Fruit fly (Drosophila melanogaster) whole organism, embryonic: ENCODE results near the gene CG43618.
A peak's percentile ranks its signal among the peaks of the same experiment; 100 is the strongest.

Experiments
- Atf3 ChIP-seq: fragments of 200-800 bp; sonication (Bioruptor generic); optimal IDR thresholded peaks from 3 replicates; lab custom pipeline; 2016; ENCODE audit warnings: missing biosample characterization, missing genetic modification characterization
- CG10274 ChIP-seq: fragments of 200-800 bp; sonication (Bioruptor generic); optimal IDR thresholded peaks from 3 replicates; lab custom pipeline; 2017; ENCODE audit warnings: missing biosample characterization, mild to moderate bottlenecking, missing genetic modification characterization
- CG10654 ChIP-seq: fragments of 200-800 bp; sonication (Bioruptor generic); optimal IDR thresholded peaks from 2 replicates; lab custom pipeline; 2016; ENCODE audit warnings: missing biosample characterization, missing genetic modification characterization
- CG12071 ChIP-seq: fragments of 200-800 bp; sonication (Bioruptor generic); optimal IDR thresholded peaks from 3 replicates; lab custom pipeline; 2018; ENCODE audit warnings: missing biosample characterization, mild to moderate bottlenecking, missing genetic modification characterization
- CG12391 ChIP-seq: fragments of 200-800 bp; sonication (Bioruptor generic); optimal IDR thresholded peaks from 3 replicates; lab custom pipeline; 2018; ENCODE audit warnings: missing biosample characterization, mild to moderate bottlenecking, missing genetic modification characterization, moderate library complexity
- CG13296 ChIP-seq: fragments of 200-800 bp; sonication (Bioruptor generic); optimal IDR thresholded peaks from 3 replicates; lab custom pipeline; 2018; ENCODE audit warnings: missing biosample characterization, mild to moderate bottlenecking, missing genetic modification characterization
- CG13775 ChIP-seq: fragments of 200-800 bp; sonication (Bioruptor generic); optimal IDR thresholded peaks from 3 replicates; lab custom pipeline; 2017; ENCODE audit warnings: missing biosample characterization, mild to moderate bottlenecking, missing genetic modification characterization
- CG14710 ChIP-seq: fragments of 200-800 bp; sonication (Bioruptor generic); optimal IDR thresholded peaks from 3 replicates; lab custom pipeline; 2019; ENCODE audit warnings: missing biosample characterization, mild to moderate bottlenecking, missing genetic modification characterization, moderate library complexity
- CG16815 ChIP-seq: fragments of 200-800 bp; sonication (Bioruptor generic); optimal IDR thresholded peaks from 3 replicates; lab custom pipeline; 2017; ENCODE audit warnings: missing biosample characterization, mild to moderate bottlenecking, missing genetic modification characterization
- CG17359 ChIP-seq: fragments of 200-800 bp; sonication (Bioruptor generic); optimal IDR thresholded peaks from 3 replicates; lab custom pipeline; 2018; ENCODE audit warnings: missing biosample characterization, mild to moderate bottlenecking, missing genetic modification characterization, moderate library complexity
- CG2678 ChIP-seq: fragments of 200-800 bp; sonication (Bioruptor generic); optimal IDR thresholded peaks from 3 replicates; lab custom pipeline; 2019; ENCODE audit warnings: missing biosample characterization, mild to moderate bottlenecking, missing genetic modification characterization, moderate library complexity
- CG33213 ChIP-seq: fragments of 200-800 bp; sonication (Bioruptor generic); optimal IDR thresholded peaks from 3 replicates; lab custom pipeline; 2016; ENCODE audit warnings: missing biosample characterization, missing genetic modification characterization
- CG3407 ChIP-seq: fragments of 200-800 bp; sonication (Bioruptor generic); optimal IDR thresholded peaks from 2 replicates; lab custom pipeline; 2018; ENCODE audit warnings: missing biosample characterization, mild to moderate bottlenecking, missing genetic modification characterization
- CG34422 ChIP-seq: fragments of 200-800 bp; sonication (Bioruptor generic); IDR thresholded peaks from 3 replicates; pipeline ENCODE4 v1.3.6; 2022; ENCODE audit warnings: missing biosample characterization, missing genetic modification characterization
- CG43689 ChIP-seq: fragments of 200-800 bp; sonication (Bioruptor generic); IDR thresholded peaks from 2 replicates; pipeline ENCODE4 v1.3.6; 2022; ENCODE audit warnings: missing biosample characterization, missing genetic modification characterization
- CG4617 ChIP-seq: fragments of 200-800 bp; sonication (Bioruptor generic); optimal IDR thresholded peaks from 3 replicates; lab custom pipeline; 2016; ENCODE audit warnings: missing biosample characterization, missing genetic modification characterization, borderline replicate concordance
- CG6254 ChIP-seq: fragments of 200-800 bp; sonication (Bioruptor generic); optimal IDR thresholded peaks from 3 replicates; lab custom pipeline; 2017; ENCODE audit warnings: mild to moderate bottlenecking, missing biosample characterization, missing genetic modification reagents, missing genetic modification characterization
- CG6689 ChIP-seq: fragments of 200-800 bp; sonication (Bioruptor generic); IDR thresholded peaks from 2 replicates; pipeline ENCODE4 v1.3.6; 2022; ENCODE audit warnings: missing biosample characterization, missing genetic modification characterization
- CG6854 ChIP-seq: fragments of 200-800 bp; sonication (Bioruptor generic); optimal IDR thresholded peaks from 3 replicates; lab custom pipeline; 2017; ENCODE audit warnings: missing biosample characterization, mild to moderate bottlenecking, missing genetic modification characterization
- CG9727 ChIP-seq: fragments of 200-800 bp; sonication (Bioruptor generic); optimal IDR thresholded peaks from 3 replicates; lab custom pipeline; 2017; ENCODE audit warnings: missing biosample characterization, mild to moderate bottlenecking, missing genetic modification characterization
- HLH3B ChIP-seq: fragments of 200-800 bp; sonication (Bioruptor generic); IDR thresholded peaks from 2 replicates; pipeline ENCODE4 v1.3.6; 2022; ENCODE audit warnings: missing biosample characterization, missing genetic modification characterization
- Hr3 ChIP-seq: fragments of 200-800 bp; sonication (Bioruptor generic); optimal IDR thresholded peaks from 3 replicates; lab custom pipeline; 2016; ENCODE audit warnings: missing biosample characterization, missing genetic modification characterization
- MBD-R2 ChIP-seq: fragments of 200-800 bp; sonication (Bioruptor generic); IDR thresholded peaks from 2 replicates; pipeline ENCODE4 v1.3.6; 2022; ENCODE audit warnings: missing biosample characterization, missing genetic modification characterization
- Med ChIP-seq: fragments of 200-800 bp; sonication (Bioruptor generic); peaks from one replicate; lab custom pipeline; 2016; ENCODE audit warnings: missing biosample characterization, missing genetic modification characterization, mild to moderate bottlenecking, inconsistent platforms, moderate library complexity
- Oaz ChIP-seq: fragments of 200-800 bp; sonication (Bioruptor generic); IDR thresholded peaks from 2 replicates; pipeline ENCODE4 v1.3.6; 2022; ENCODE audit warnings: missing biosample characterization, missing genetic modification characterization
- Oli ChIP-seq: fragments of 200-800 bp; sonication (Bioruptor generic); optimal IDR thresholded peaks from 2 replicates; lab custom pipeline; 2018; ENCODE audit warnings: missing biosample characterization, mild to moderate bottlenecking, missing genetic modification characterization, moderate library complexity
- Optix ChIP-seq: fragments of 200-800 bp; sonication (Bioruptor generic); IDR thresholded peaks from 3 replicates; pipeline ENCODE4 v1.3.6; 2022; ENCODE audit warnings: missing biosample characterization, missing genetic modification characterization
- Tbp ChIP-seq: fragments of >200 bp; optimal IDR thresholded peaks from 2 replicates; lab custom pipeline; 2018; ENCODE audit warnings: missing biosample characterization, missing genetic modification characterization
- Trl ChIP-seq, 3 experiments: fragments of >200 bp in 2 of 3; fragments of 200-800 bp in 1 of 3; sonication (Bioruptor generic) in 1 of 3; optimal IDR thresholded peaks; 2 replicates in 1 of 3; 3 replicates in 2 of 3; lab custom pipeline; 2016 to 2017; ENCODE audit warnings: missing biosample characterization in 1 of 3, missing genetic modification characterization in 1 of 3
- cas ChIP-seq: fragments of 200-800 bp; sonication (Bioruptor generic); IDR thresholded peaks from 2 replicates; pipeline ENCODE4 v1.3.6; 2022; ENCODE audit warnings: missing biosample characterization, missing genetic modification characterization
- crp ChIP-seq, 2 experiments: fragments of 200-800 bp; sonication (Bioruptor generic); optimal IDR thresholded peaks; 2 replicates in 1 of 2; 3 replicates in 1 of 2; lab custom pipeline; 2017; ENCODE audit warnings: missing biosample characterization in 2 of 2, missing genetic modification characterization in 2 of 2, mild to moderate bottlenecking in 1 of 2, moderate library complexity in 1 of 2
- dan ChIP-seq: fragments of 200-800 bp; sonication (Bioruptor generic); IDR thresholded peaks from 2 replicates; pipeline ENCODE4 v1.3.6; 2022; ENCODE audit warnings: missing biosample characterization, missing genetic modification characterization
- emc ChIP-seq: fragments of 200-800 bp; sonication (Bioruptor generic); optimal IDR thresholded peaks from 2 replicates; lab custom pipeline; 2016; ENCODE audit warnings: missing biosample characterization, missing genetic modification characterization
- gsb ChIP-seq: fragments of 200-800 bp; sonication (Bioruptor generic); IDR thresholded peaks from 2 replicates; pipeline ENCODE4 v1.3.6; 2022; ENCODE audit warnings: missing biosample characterization, missing genetic modification characterization
- jing ChIP-seq: fragments of 200-800 bp; sonication (Bioruptor generic); optimal IDR thresholded peaks from 2 replicates; lab custom pipeline; 2018; ENCODE audit warnings: missing biosample characterization, mild to moderate bottlenecking, missing genetic modification characterization
- knrl ChIP-seq: fragments of 200-800 bp; sonication (Bioruptor generic); IDR thresholded peaks from 3 replicates; pipeline ENCODE4 v1.3.6; 2022; ENCODE audit warnings: missing biosample characterization, missing genetic modification characterization; ENCODE audit not compliant: partially characterized antibody
- maf-S ChIP-seq: fragments of 200-800 bp; sonication (Bioruptor generic); optimal IDR thresholded peaks from 2 replicates; lab custom pipeline; 2016; ENCODE audit warnings: missing biosample characterization, missing genetic modification characterization
- onecut ChIP-seq: fragments of 200-800 bp; sonication (Bioruptor generic); IDR thresholded peaks from 2 replicates; pipeline ENCODE4 v1.3.6; 2022; ENCODE audit warnings: missing biosample characterization, missing genetic modification characterization
- pros ChIP-seq: fragments of 200-800 bp; sonication (Bioruptor generic); optimal IDR thresholded peaks from 3 replicates; lab custom pipeline; 2019; ENCODE audit warnings: missing biosample characterization, mild to moderate bottlenecking, missing genetic modification characterization, moderate library complexity
- repo ChIP-seq: fragments of 200-800 bp; sonication (Bioruptor generic); optimal IDR thresholded peaks from 2 replicates; lab custom pipeline; 2016; ENCODE audit warnings: missing biosample characterization, missing genetic modification characterization
- sna ChIP-seq: fragments of 200-800 bp; sonication (Bioruptor generic); IDR thresholded peaks from 2 replicates; pipeline ENCODE4 v1.3.6; 2022; ENCODE audit warnings: missing biosample characterization, missing genetic modification characterization; ENCODE audit not compliant: partially characterized antibody
- tin ChIP-seq: fragments of 200-800 bp; sonication (Bioruptor generic); optimal IDR thresholded peaks from 3 replicates; lab custom pipeline; 2016; ENCODE audit warnings: missing biosample characterization, missing genetic modification characterization
- toy ChIP-seq: fragments of 200-800 bp; sonication (Bioruptor generic); IDR thresholded peaks from 2 replicates; pipeline ENCODE4 v1.3.6; 2022; ENCODE audit warnings: missing biosample characterization, missing genetic modification characterization
- tx ChIP-seq: fragments of 200-800 bp; sonication (Bioruptor generic); optimal IDR thresholded peaks from 2 replicates; lab custom pipeline; 2016; ENCODE audit warnings: missing biosample characterization, missing genetic modification characterization
- wdn ChIP-seq: fragments of 200-800 bp; sonication (Bioruptor generic); IDR thresholded peaks from 2 replicates; pipeline ENCODE4 v1.3.6; 2022; ENCODE audit warnings: missing biosample characterization, missing genetic modification characterization
- wor ChIP-seq: fragments of 200-800 bp; sonication (Bioruptor generic); IDR thresholded peaks from 2 replicates; pipeline ENCODE4 v1.3.6; 2022; ENCODE audit warnings: missing biosample characterization, missing genetic modification characterization
- z ChIP-seq: fragments of 200-800 bp; sonication (Bioruptor generic); IDR thresholded peaks from 3 replicates; pipeline ENCODE4 v1.3.6; 2022; ENCODE audit warnings: missing biosample characterization, missing genetic modification characterization
- zen ChIP-seq: fragments of 200-800 bp; sonication (Bioruptor generic); optimal IDR thresholded peaks from 3 replicates; lab custom pipeline; 2018; ENCODE audit warnings: missing biosample characterization, mild to moderate bottlenecking, missing genetic modification characterization, moderate library complexity

CG43618 gene

dm6 chr3R:8013121-8014009, 35.6 kb upstream of the CG43618 start, which contains the start of the genes CG10435 and Pbp95 (continued):
- peak; percentile 32 for TF ChIP-seq tx (GFP tag; lab: Kevin White, UChicago)
- peak; percentile 56 for TF ChIP-seq CG13775 (GFP tag; lab: Kevin White, UChicago)
- peak; percentile 43 for TF ChIP-seq Oaz
- no peak for TF ChIP-seq CG13296 (GFP tag; lab: Kevin White, UChicago)
- no peak for TF ChIP-seq pros
- TF ChIP-seq CG12391 (tag; lab: Kevin White, UChicago): peak; percentile 68
- peak; percentile 31 for TF ChIP-seq CG33213 (GFP tag; lab: Kevin White, UChicago)
- 0 out of 2 replicates have a peak, but pooled peaks have one; percentile 20 for TF ChIP-seq gsb (GFP tag; lab: Robert Waterston, UW)
- TF ChIP-seq Optix (GFP tag; lab: Robert Waterston, UW): peak; percentile 5; the same call in 1 of the 3 replicates
- peak; percentile 49 for TF ChIP-seq Hr3
- no peak for TF ChIP-seq repo (GFP tag; lab: Kevin White, UChicago)
- no peak for TF ChIP-seq CG3407
- no peak for TF ChIP-seq zen (tag; lab: Kevin White, UChicago)
- peak; percentile 10 for TF ChIP-seq maf-S
- TF ChIP-seq dan (GFP tag; lab: Robert Waterston, UW): no peak
- TF ChIP-seq wdn: no peak
- TF ChIP-seq MBD-R2: peak; percentile 79
- TF ChIP-seq wor (GFP tag; lab: Robert Waterston, UW): no peak
- TF ChIP-seq jing (GFP tag; lab: Kevin White, UChicago): no peak
- TF ChIP-seq HLH3B: peak; percentile 55; the same call in 1 of the 2 replicates
- peak; percentile 41 for TF ChIP-seq CG16815 (GFP tag; lab: Kevin White, UChicago)
- TF ChIP-seq Med (GFP tag; lab: Kevin White, UChicago): peak; percentile 95
- TF ChIP-seq CG4617 (GFP tag; lab: Kevin White, UChicago): no peak
- no peak for TF ChIP-seq CG6854 (GFP tag; lab: Kevin White, UChicago)
- TF ChIP-seq CG9727: peak; percentile 67
- TF ChIP-seq CG34422: peak; percentile 57
- TF ChIP-seq crp (GFP tag; optimal IDR thresholded peaks at IDR 0.05; lab: Kevin White, UChicago): peak; percentile 35 to 88
- TF ChIP-seq emc (GFP tag; lab: Kevin White, UChicago): no peak
- no peak for TF ChIP-seq Tbp (GFP tag; lab: Kevin White, UChicago)
- TF ChIP-seq onecut (GFP tag; lab: Robert Waterston, UW): no peak
- TF ChIP-seq Oli (tag; lab: Kevin White, UChicago): no peak
- peak; percentile 60 for TF ChIP-seq CG6689 (GFP tag; lab: Robert Waterston, UW)
- TF ChIP-seq tin (GFP tag; lab: Kevin White, UChicago): peak; percentile 45
- peak; percentile 68 for TF ChIP-seq knrl
- peak; percentile 48 for TF ChIP-seq CG14710 (tag; lab: Kevin White, UChicago)
- TF ChIP-seq CG10654 (GFP tag; lab: Kevin White, UChicago): no peak
- TF ChIP-seq CG2678 (tag; lab: Kevin White, UChicago): no peak
- TF ChIP-seq CG17359 (tag; lab: Kevin White, UChicago): peak; percentile 51
- TF ChIP-seq cas (GFP tag; lab: Robert Waterston, UW): peak; percentile 61
- no peak for TF ChIP-seq z
- TF ChIP-seq CG10274: peak; percentile 34
- no peak for TF ChIP-seq CG12071 (GFP tag; lab: Kevin White, UChicago)
- TF ChIP-seq Atf3 (GFP tag; lab: Kevin White, UChicago): peak; percentile 28
- TF ChIP-seq sna: peak; percentile 57
- TF ChIP-seq CG43689 (GFP tag; lab: Robert Waterston, UW): no peak
- 0 out of 2 replicates have a peak, but pooled peaks have one; percentile 38 for TF ChIP-seq toy
- no peak for TF ChIP-seq Trl (optimal IDR thresholded peaks at IDR 0.05; lab: Kevin White, UChicago)
- TF ChIP-seq Trl (GFP tag; optimal IDR thresholded peaks at IDR 0.05; lab: Kevin White, UChicago): peak; percentile 57
- TF ChIP-seq CG6254 (GFP tag; lab: Kevin White, UChicago): peak; percentile 30
